Fruit fly (Drosophila melanogaster) whole organism, embryonic: Measurements from ENCODE around the gene isoQC.
A peak's percentile ranks its signal among the peaks of the same experiment; 100 is the strongest.

Source experiments
- Antp ChIP-seq: fragments of 200-800 bp; sonication (Bioruptor generic); optimal IDR thresholded peaks from 3 replicates; lab custom pipeline; 2016; ENCODE audit warnings: missing biosample characterization, missing genetic modification characterization
- B-H2 ChIP-seq: fragments of 200-800 bp; sonication (Bioruptor generic); optimal IDR thresholded peaks from 2 replicates; lab custom pipeline; 2018; ENCODE audit warnings: missing biosample characterization, mild to moderate bottlenecking, missing genetic modification characterization
- C15 ChIP-seq: fragments of 200-800 bp; sonication (Bioruptor generic); IDR thresholded peaks from 3 replicates; pipeline ENCODE4 v1.3.6; 2022; ENCODE audit warnings: missing biosample characterization, missing genetic modification characterization
- CG10274 ChIP-seq: fragments of 200-800 bp; sonication (Bioruptor generic); optimal IDR thresholded peaks from 3 replicates; lab custom pipeline; 2017; ENCODE audit warnings: missing biosample characterization, mild to moderate bottlenecking, missing genetic modification characterization
- CG11247 ChIP-seq: fragments of 200-800 bp; sonication (Bioruptor generic); IDR thresholded peaks from 2 replicates; pipeline ENCODE4 v1.3.6; 2022; ENCODE audit warnings: missing biosample characterization, missing genetic modification characterization
- CG11723 ChIP-seq: fragments of 200-800 bp; sonication (Bioruptor generic); optimal IDR thresholded peaks from 2 replicates; lab custom pipeline; 2017; ENCODE audit warnings: missing biosample characterization, mild to moderate bottlenecking, missing genetic modification characterization
- CG13296 ChIP-seq: fragments of 200-800 bp; sonication (Bioruptor generic); optimal IDR thresholded peaks from 3 replicates; lab custom pipeline; 2018; ENCODE audit warnings: missing biosample characterization, mild to moderate bottlenecking, missing genetic modification characterization
- CG15514 ChIP-seq: fragments of 200-800 bp; sonication (Bioruptor generic); optimal IDR thresholded peaks from 3 replicates; lab custom pipeline; 2017; ENCODE audit warnings: missing biosample characterization, missing genetic modification characterization, mild to moderate bottlenecking, moderate library complexity, missing genetic modification reagents
- CG15696 ChIP-seq: fragments of 200-800 bp; sonication (Bioruptor generic); optimal IDR thresholded peaks from 2 replicates; lab custom pipeline; 2019; ENCODE audit warnings: missing biosample characterization, mild to moderate bottlenecking, missing genetic modification characterization, moderate library complexity
- CG1602 ChIP-seq: fragments of 200-800 bp; sonication (Bioruptor generic); optimal IDR thresholded peaks from 3 replicates; lab custom pipeline; 2016; ENCODE audit warnings: missing biosample characterization, missing genetic modification characterization
- CG18011 ChIP-seq: fragments of 200-800 bp; sonication (Bioruptor generic); optimal IDR thresholded peaks from 2 replicates; lab custom pipeline; 2017; ENCODE audit warnings: missing biosample characterization, missing genetic modification characterization, mild to moderate bottlenecking, moderate library complexity, missing genotype
- CG34224 ChIP-seq: fragments of 200-800 bp; sonication (Bioruptor generic); IDR thresholded peaks from 3 replicates; pipeline ENCODE4 v1.3.6; 2022; ENCODE audit warnings: missing biosample characterization, missing genetic modification characterization; ENCODE audit not compliant: partially characterized antibody
- CG3847 ChIP-seq: fragments of 200-800 bp; sonication (Bioruptor generic); IDR thresholded peaks from 2 replicates; pipeline ENCODE4 v1.3.6; 2022; ENCODE audit warnings: missing biosample characterization, missing genetic modification characterization
- CG6654 ChIP-seq: fragments of 200-800 bp; sonication (Bioruptor generic); optimal IDR thresholded peaks from 2 replicates; lab custom pipeline; 2017; ENCODE audit warnings: missing biosample characterization, mild to moderate bottlenecking, missing genetic modification characterization
- CG6854 ChIP-seq: fragments of 200-800 bp; sonication (Bioruptor generic); optimal IDR thresholded peaks from 3 replicates; lab custom pipeline; 2017; ENCODE audit warnings: missing biosample characterization, mild to moderate bottlenecking, missing genetic modification characterization
- CG7556 ChIP-seq: fragments of 200-800 bp; sonication (Bioruptor generic); optimal IDR thresholded peaks from 2 replicates; lab custom pipeline; 2017; ENCODE audit warnings: missing biosample characterization, mild to moderate bottlenecking, missing genetic modification characterization
- CG7987 ChIP-seq: fragments of 200-800 bp; sonication (Bioruptor generic); optimal IDR thresholded peaks from 2 replicates; lab custom pipeline; 2018; ENCODE audit warnings: missing biosample characterization, mild to moderate bottlenecking, missing genetic modification characterization, moderate library complexity
- CG9876 ChIP-seq: fragments of 200-800 bp; sonication (Bioruptor generic); optimal IDR thresholded peaks from 2 replicates; lab custom pipeline; 2016; ENCODE audit warnings: missing biosample characterization, missing genetic modification characterization
- Dll ChIP-seq: fragments of 200-800 bp; sonication (Bioruptor generic); IDR thresholded peaks from 4 replicates; pipeline ENCODE4 v1.3.6; 2022; ENCODE audit warnings: missing biosample characterization, missing genetic modification characterization; ENCODE audit not compliant: partially characterized antibody
- Drgx ChIP-seq: fragments of 200-800 bp; sonication (Bioruptor generic); IDR thresholded peaks from 2 replicates; pipeline ENCODE4 v1.3.6; 2022; ENCODE audit warnings: missing biosample characterization, missing genetic modification characterization
- ERR ChIP-seq: fragments of 200-800 bp; sonication (Bioruptor generic); optimal IDR thresholded peaks from 2 replicates; lab custom pipeline; 2016; ENCODE audit warnings: missing biosample characterization, missing genetic modification characterization
- Elba2 ChIP-seq: fragments of 200-800 bp; sonication (Bioruptor generic); optimal IDR thresholded peaks from 3 replicates; lab custom pipeline; 2016; ENCODE audit warnings: missing biosample characterization, missing genetic modification characterization
- HLH4C ChIP-seq: fragments of 200-800 bp; sonication (Bioruptor generic); IDR thresholded peaks from 3 replicates; pipeline ENCODE4 v1.3.6; 2022; ENCODE audit warnings: missing biosample characterization, missing genetic modification characterization; ENCODE audit not compliant: partially characterized antibody
- Hmr ChIP-seq: fragments of 200-800 bp; sonication (Bioruptor generic); optimal IDR thresholded peaks from 3 replicates; lab custom pipeline; 2017; ENCODE audit warnings: mild to moderate bottlenecking, missing biosample characterization, missing genetic modification reagents, missing genetic modification characterization
- Hsf ChIP-seq: fragments of 200-800 bp; sonication (Bioruptor generic); optimal IDR thresholded peaks from 3 replicates; lab custom pipeline; 2016; ENCODE audit warnings: missing biosample characterization, missing genetic modification characterization
- Meics ChIP-seq: fragments of 200-800 bp; sonication (Bioruptor generic); optimal IDR thresholded peaks from 2 replicates; lab custom pipeline; 2017; ENCODE audit warnings: missing biosample characterization, mild to moderate bottlenecking, missing genetic modification characterization
- Myb ChIP-seq: fragments of 200-800 bp; sonication (Bioruptor generic); optimal IDR thresholded peaks from 2 replicates; lab custom pipeline; 2016; ENCODE audit warnings: missing biosample characterization, missing genetic modification characterization
- NC2β ChIP-seq: fragments of 200-800 bp; sonication (Bioruptor generic); optimal IDR thresholded peaks from 2 replicates; lab custom pipeline; 2016; ENCODE audit warnings: missing biosample characterization, missing genetic modification characterization
- Rx ChIP-seq: fragments of 200-800 bp; sonication (Bioruptor generic); IDR thresholded peaks from 2 replicates; pipeline ENCODE4 v1.3.6; 2022; ENCODE audit warnings: missing biosample characterization, missing genetic modification characterization
- Side ChIP-seq: fragments of 200-800 bp; sonication (Bioruptor generic); optimal IDR thresholded peaks from 2 replicates; lab custom pipeline; 2016; ENCODE audit warnings: missing biosample characterization, missing genetic modification characterization
- Sox100B ChIP-seq: fragments of 200-800 bp; sonication (Bioruptor generic); optimal IDR thresholded peaks from 3 replicates; lab custom pipeline; 2018; ENCODE audit warnings: missing biosample characterization, mild to moderate bottlenecking, missing genetic modification characterization
- ab ChIP-seq: fragments of 200-800 bp; sonication (Bioruptor generic); optimal IDR thresholded peaks from 2 replicates; lab custom pipeline; 2016; ENCODE audit warnings: missing biosample characterization, missing genetic modification characterization
- ara ChIP-seq: fragments of 200-800 bp; sonication (Bioruptor generic); IDR thresholded peaks from 2 replicates; pipeline ENCODE4 v1.3.6; 2022; ENCODE audit warnings: missing biosample characterization, missing genetic modification characterization
- bigmax ChIP-seq: fragments of 200-800 bp; sonication (Bioruptor generic); optimal IDR thresholded peaks from 2 replicates; lab custom pipeline; 2018; ENCODE audit warnings: missing biosample characterization, mild to moderate bottlenecking, missing genetic modification characterization
- chn ChIP-seq: fragments of 200-800 bp; sonication (Bioruptor generic); optimal IDR thresholded peaks from 2 replicates; lab custom pipeline; 2016; ENCODE audit warnings: missing biosample characterization, missing genetic modification characterization
- danr ChIP-seq: fragments of 200-800 bp; sonication (Bioruptor generic); IDR thresholded peaks from 2 replicates; pipeline ENCODE4 v1.3.6; 2022; ENCODE audit warnings: missing biosample characterization, missing genetic modification characterization
- eve ChIP-seq, 2 experiments: fragments of >200 bp; optimal IDR thresholded peaks; 2 replicates each; lab custom pipeline; 2017; ENCODE audit warnings: missing biosample characterization in 2 of 2, missing genetic modification characterization in 2 of 2
- gem ChIP-seq: fragments of 200-800 bp; sonication (Bioruptor generic); optimal IDR thresholded peaks from 2 replicates; lab custom pipeline; 2019; ENCODE audit warnings: missing biosample characterization, mild to moderate bottlenecking, missing genetic modification characterization, moderate library complexity
- jigr1 ChIP-seq: fragments of 200-800 bp; sonication (Bioruptor generic); IDR thresholded peaks from 3 replicates; pipeline ENCODE4 v1.3.6; 2022; ENCODE audit warnings: missing biosample characterization, missing genetic modification characterization
- lola ChIP-seq, 3 experiments: fragments of >200 bp in 2 of 3; fragments of 200-800 bp in 1 of 3; sonication (Bioruptor generic) in 1 of 3; optimal IDR thresholded peaks; 2 replicates each; lab custom pipeline; 2017 to 2019; ENCODE audit warnings: missing biosample characterization in 3 of 3, missing genetic modification characterization in 3 of 3, mild to moderate bottlenecking in 1 of 3, moderate library complexity in 1 of 3
- luna ChIP-seq: fragments of 200-800 bp; sonication (Bioruptor generic); optimal IDR thresholded peaks from 2 replicates; lab custom pipeline; 2016; ENCODE audit warnings: missing biosample characterization, missing genetic modification characterization
- oc ChIP-seq: fragments of 200-800 bp; sonication (Bioruptor generic); optimal IDR thresholded peaks from 2 replicates; lab custom pipeline; 2018; ENCODE audit warnings: missing biosample characterization, mild to moderate bottlenecking, missing genetic modification characterization, moderate library complexity
- pfk ChIP-seq: fragments of 200-800 bp; sonication (Bioruptor generic); optimal IDR thresholded peaks from 2 replicates; lab custom pipeline; 2018; ENCODE audit warnings: missing biosample characterization, mild to moderate bottlenecking, missing genetic modification characterization, moderate library complexity
- pho ChIP-seq: fragments of 200-800 bp; sonication (Bioruptor generic); optimal IDR thresholded peaks from 2 replicates; lab custom pipeline; 2016; ENCODE audit warnings: missing biosample characterization, missing genetic modification characterization
- pum ChIP-seq: fragments of 200-800 bp; sonication (Bioruptor generic); optimal IDR thresholded peaks from 2 replicates; lab custom pipeline; 2016; ENCODE audit warnings: missing biosample characterization, missing genetic modification characterization
- slp2 ChIP-seq: fragments of 200-800 bp; sonication (Bioruptor generic); optimal IDR thresholded peaks from 2 replicates; lab custom pipeline; 2016; ENCODE audit warnings: missing biosample characterization, missing genetic modification characterization
- tgo ChIP-seq: fragments of 200-800 bp; sonication (Bioruptor generic); IDR thresholded peaks from 3 replicates; pipeline ENCODE4 v1.3.6; 2022; ENCODE audit warnings: missing biosample characterization, missing genetic modification characterization
- vnd ChIP-seq: fragments of 200-800 bp; sonication (Bioruptor generic); IDR thresholded peaks from 3 replicates; pipeline ENCODE4 v1.3.6; 2022; ENCODE audit warnings: missing biosample characterization, missing genetic modification characterization; ENCODE audit not compliant: partially characterized antibody

Gene isoQC

DNA sequence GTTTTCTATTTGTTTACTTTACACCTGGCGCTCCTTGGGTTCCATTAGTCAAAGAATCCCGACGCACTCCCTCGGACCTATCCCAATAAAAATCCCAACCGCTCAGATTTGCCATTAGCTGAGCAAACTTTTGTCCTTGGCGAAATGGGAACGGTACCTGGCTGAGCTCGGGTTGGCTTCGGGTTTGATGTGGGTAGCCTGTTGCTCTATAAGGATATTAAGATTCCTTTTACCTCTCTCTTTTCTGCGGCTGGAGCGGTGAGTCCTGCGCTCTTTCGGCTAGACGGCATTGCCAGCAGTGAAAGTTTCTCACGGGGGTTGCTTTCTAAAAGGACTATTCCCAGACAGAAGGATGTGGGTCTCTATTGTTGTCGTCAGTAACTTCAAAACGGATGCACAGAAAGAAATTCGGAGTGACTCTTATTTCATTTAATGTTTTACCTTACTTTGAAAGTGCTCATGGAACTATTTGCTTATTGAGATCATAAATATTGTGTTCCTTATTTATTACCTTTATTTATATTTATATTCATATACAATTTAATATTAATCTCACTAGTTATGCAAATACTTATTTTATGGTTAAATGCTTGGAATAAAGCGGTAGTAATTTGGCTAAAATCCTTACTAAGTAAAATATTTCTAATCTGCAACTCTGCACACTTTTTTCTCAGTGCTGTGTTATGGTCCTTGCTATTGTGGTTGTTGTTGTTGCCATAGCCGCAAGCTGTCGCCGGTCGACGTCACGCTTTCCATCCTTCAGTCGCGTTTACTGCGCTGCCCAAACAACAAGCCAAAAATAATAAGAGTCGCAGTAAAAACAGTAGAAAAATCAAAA lies 32.4 kb upstream of the isoQC start, which contains the start of gene CG5910 (continued):
- peak; percentile 78 for TF ChIP-seq B-H2 (GFP tag; lab: Kevin White, UChicago)
- peak; percentile 91 for TF ChIP-seq CG13296 (GFP tag; lab: Kevin White, UChicago)
- peak; percentile 89 for TF ChIP-seq CG6854 (GFP tag; lab: Kevin White, UChicago)
- peak; percentile 58 for TF ChIP-seq CG10274 (GFP tag; lab: Kevin White, UChicago)
- no peak for TF ChIP-seq ab (GFP tag; lab: Kevin White, UChicago)
- TF ChIP-seq slp2: peak; percentile 34
- no peak for TF ChIP-seq CG34224 (GFP tag; lab: Robert Waterston, UW)
- peak; percentile 76 for TF ChIP-seq CG15514
- peak; percentile 93 for TF ChIP-seq Sox100B (GFP tag; lab: Kevin White, UChicago)
- peak; percentile 51; the same call in 1 of the 2 replicates for TF ChIP-seq danr (GFP tag; lab: Robert Waterston, UW)
- no peak for TF ChIP-seq Dll (GFP tag; lab: Robert Waterston, UW)
- TF ChIP-seq jigr1 (GFP tag; lab: Robert Waterston, UW): peak; percentile 61; the same call in 1 of the 3 replicates
- TF ChIP-seq ara (GFP tag; lab: Robert Waterston, UW): 0 out of 2 replicates have a peak, but pooled peaks have one; percentile 33
- no peak for TF ChIP-seq pum
- no peak for TF ChIP-seq pfk
- TF ChIP-seq Hsf (GFP tag; lab: Kevin White, UChicago): peak; percentile 40
- TF ChIP-seq Side (GFP tag; lab: Kevin White, UChicago): no peak
- peak; percentile 76 for TF ChIP-seq CG1602 (GFP tag; lab: Kevin White, UChicago)
- TF ChIP-seq ERR (GFP tag; lab: Kevin White, UChicago): no peak
- TF ChIP-seq CG18011 (GFP tag; lab: Kevin White, UChicago): peak; percentile 36
- peak; percentile 2 for TF ChIP-seq Myb (GFP tag; lab: Kevin White, UChicago)
- TF ChIP-seq bigmax (GFP tag; lab: Kevin White, UChicago): no peak
- peak; percentile 83 for TF ChIP-seq oc (tag; lab: Kevin White, UChicago)
- peak; percentile 56 for TF ChIP-seq CG7987 (GFP tag; lab: Kevin White, UChicago)
- peak; percentile 70 for TF ChIP-seq CG11247 (GFP tag; lab: Robert Waterston, UW)
- TF ChIP-seq CG3847 (GFP tag; lab: Robert Waterston, UW): peak; percentile 80
- TF ChIP-seq CG15696 (tag; lab: Kevin White, UChicago): peak; percentile 84
- TF ChIP-seq gem (tag; lab: Kevin White, UChicago): peak; percentile 96
- no peak for TF ChIP-seq NC2β (GFP tag; lab: Kevin White, UChicago)
- peak; percentile 96 for TF ChIP-seq CG7556
- TF ChIP-seq lola (GFP tag; optimal IDR thresholded peaks at IDR 0.05; lab: Kevin White, UChicago): peak in 1 of 3 experiments; percentile 93
- no peak for TF ChIP-seq CG9876 (GFP tag; lab: Kevin White, UChicago)
- TF ChIP-seq Meics: peak; percentile 94
- no peak for TF ChIP-seq Drgx (GFP tag; lab: Robert Waterston, UW)
- peak; percentile 71 for TF ChIP-seq CG11723 (GFP tag; lab: Kevin White, UChicago)
- no peak for TF ChIP-seq eve (GFP tag; optimal IDR thresholded peaks at IDR 0.05; lab: Kevin White, UChicago)
- peak; percentile 60 for TF ChIP-seq CG6654 (GFP tag; lab: Kevin White, UChicago)
- peak; percentile 19 for TF ChIP-seq Antp
- TF ChIP-seq Elba2 (GFP tag; lab: Kevin White, UChicago): no peak
- TF ChIP-seq C15 (GFP tag; lab: Robert Waterston, UW): 0 out of 3 replicates have a peak, but pooled peaks have one; percentile 55
- TF ChIP-seq pho: peak; percentile 13
- TF ChIP-seq vnd: no peak
- no peak for TF ChIP-seq HLH4C (GFP tag; lab: Robert Waterston, UW)
- no peak for TF ChIP-seq luna (GFP tag; lab: Kevin White, UChicago)
- TF ChIP-seq Rx (GFP tag; lab: Robert Waterston, UW): 0 out of 2 replicates have a peak, but pooled peaks have one; percentile 31
- TF ChIP-seq Hmr (GFP tag; lab: Kevin White, UChicago): peak; percentile 94
- no peak for TF ChIP-seq chn (GFP tag; lab: Kevin White, UChicago)
- peak; percentile 78 for TF ChIP-seq tgo
